Fruit fly (Drosophila melanogaster) S2 (cell line): ENCODE results near the gene CG11911.

Experiments used
- CG8478 ChIP-seq: fragments of >200 bp; optimal IDR thresholded peaks from 2 replicates; lab custom pipeline; 2018
- CTCF ChIP-seq, 2 experiments: fragments of >200 bp; optimal IDR thresholded peaks; 2 replicates each; lab custom pipeline; 2018

- no peak for TF ChIP-seq CG8478 (lab: Kevin White, UChicago)
- TF ChIP-seq CTCF (optimal IDR thresholded peaks at IDR 0.05; lab: Kevin White, UChicago) = no peak
Observed at dm6 chr2L:298285-298644, 22.8 kb downstream of the CG11911 start.
